Worm (Caenorhabditis elegans) whole organism, late embryonic: ENCODE data around the gene clec-52.
A peak's percentile ranks its signal among the peaks of the same experiment; 100 is the strongest.

Experiments used
- C08G9.2 ChIP-seq: sonication (generic microtip); optimal IDR thresholded peaks from 2 replicates; lab custom pipeline; 2016; ENCODE audit warnings: mild to moderate bottlenecking, missing genetic modification characterization, moderate library complexity, missing compliant biosample characterization
- F13H6.1 ChIP-seq: sonication (generic microtip); optimal IDR thresholded peaks from 2 replicates; lab custom pipeline; 2016; ENCODE audit warnings: missing genetic modification characterization, missing compliant biosample characterization
- K09A11.1 ChIP-seq: sonication (generic microtip); optimal IDR thresholded peaks from 2 replicates; lab custom pipeline; 2017; ENCODE audit warnings: antibody characterized with exemption, mild to moderate bottlenecking, missing genetic modification characterization, missing compliant biosample characterization; ENCODE audit not compliant: insufficient read depth
- T23F11.4 ChIP-seq: fragments of 200-800 bp; sonication (Bioruptor generic); optimal IDR thresholded peaks from 2 replicates; lab custom pipeline; 2018; ENCODE audit warnings: mild to moderate bottlenecking, missing genetic modification characterization, missing compliant biosample characterization
- ahr-1 ChIP-seq: sonication (generic microtip); optimal IDR thresholded peaks from 2 replicates; lab custom pipeline; 2016; ENCODE audit warnings: missing genetic modification characterization, missing compliant biosample characterization
- ceh-31 ChIP-seq: sonication (generic microtip); optimal IDR thresholded peaks from 2 replicates; lab custom pipeline; 2016; ENCODE audit warnings: missing genetic modification characterization, missing compliant biosample characterization
- che-1 ChIP-seq: sonication (generic microtip); optimal IDR thresholded peaks from 2 replicates; lab custom pipeline; 2016; ENCODE audit warnings: mild to moderate bottlenecking, missing genetic modification characterization, missing compliant biosample characterization
- dmd-4 ChIP-seq: sonication (generic microtip); optimal IDR thresholded peaks from 2 replicates; lab custom pipeline; 2016; ENCODE audit warnings: borderline replicate concordance, missing genetic modification characterization, missing compliant biosample characterization
- dve-1 ChIP-seq: sonication (generic microtip); optimal IDR thresholded peaks from 2 replicates; lab custom pipeline; 2017; ENCODE audit warnings: antibody characterized with exemption, mild to moderate bottlenecking, missing genetic modification characterization, missing compliant biosample characterization
- elt-2 ChIP-seq: sonication (generic microtip); optimal IDR thresholded peaks from 2 replicates; lab custom pipeline; 2016; ENCODE audit warnings: missing genetic modification reagents, missing genetic modification characterization, missing compliant biosample characterization
- pha-4 ChIP-seq: fragments of 150-350 bp; optimal IDR thresholded peaks from 2 replicates; lab custom pipeline; 2018; ENCODE audit warnings: missing biosample characterization, missing genetic modification reagents, missing genetic modification characterization
- rnt-1 ChIP-seq: sonication (generic microtip); optimal IDR thresholded peaks from 2 replicates; lab custom pipeline; 2016; ENCODE audit warnings: missing genetic modification characterization, missing compliant biosample characterization
- unc-86 ChIP-seq: sonication (generic microtip); optimal IDR thresholded peaks from 2 replicates; lab custom pipeline; 2016; ENCODE audit warnings: missing genetic modification characterization, missing compliant biosample characterization

DNA sequence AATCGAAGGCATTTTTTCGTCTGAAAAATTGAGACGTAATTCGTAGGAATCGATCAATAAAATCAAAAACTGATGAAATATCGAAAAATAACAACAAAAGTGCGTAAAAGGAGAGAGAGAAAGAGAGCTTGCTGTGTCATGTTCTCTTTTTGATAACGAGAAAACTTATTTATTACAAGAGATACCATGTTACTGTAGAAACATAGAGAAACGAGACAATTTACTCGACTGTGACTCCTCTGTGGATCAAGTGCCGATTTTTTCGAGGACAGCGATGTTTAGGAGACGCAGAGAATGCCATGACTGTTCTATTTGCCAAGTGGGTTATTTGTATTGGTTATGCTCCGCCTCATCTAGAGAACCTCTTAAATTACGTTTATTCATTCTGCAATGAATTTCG lies 35.0 kb downstream of the clec-52 start, which contains the start of gene sph-1:
- TF ChIP-seq K09A11.1 (tag; lab: Kevin White, UChicago) (no peak), F13H6.1 (no peak), che-1 (tag; lab: Kevin White, UChicago) (no peak), ahr-1 (no peak), dmd-4 (tag; lab: Kevin White, UChicago) (no peak), elt-2 (tag; lab: Kevin White, UChicago) (peak; percentile 58), unc-86 (no peak), T23F11.4 (GFP tag; lab: Kevin White, UChicago) (no peak), C08G9.2 (no peak), pha-4 (tag; lab: Kevin White, UChicago) (no peak), ceh-31 (tag; lab: Kevin White, UChicago) (no peak), rnt-1 (tag; lab: Kevin White, UChicago) (no peak), dve-1 (tag; lab: Kevin White, UChicago) (peak; percentile 31)
